Worm (Caenorhabditis elegans) whole organism, young adult: Measurements from ENCODE around the gene col-109.

Source experiments
- C17E4.6 ChIP-seq: fragments of 200-800 bp; sonication (Bioruptor generic); IDR thresholded peaks from 2 replicates; pipeline ENCODE4 v1.3.6; 2022; ENCODE audit warnings: missing genetic modification reagents, missing genetic modification characterization, missing compliant biosample characterization
- K11D2.4 ChIP-seq: fragments of 200-800 bp; sonication (Bioruptor generic); IDR thresholded peaks from 2 replicates; pipeline ENCODE4 v1.3.6; 2022; ENCODE audit warnings: missing genetic modification reagents, missing genetic modification characterization, missing compliant biosample characterization
- ceh-91 ChIP-seq: fragments of 200-800 bp; sonication (Bioruptor generic); IDR thresholded peaks from 2 replicates; pipeline ENCODE4 v1.3.6; 2022; ENCODE audit warnings: missing genetic modification reagents, missing genetic modification characterization, missing compliant biosample characterization
- him-1 ChIP-seq: sonication (generic microtip); optimal IDR thresholded peaks from 2 replicates; lab custom pipeline; 2016; ENCODE audit warnings: missing genotype, missing genetic modification reagents, missing genetic modification characterization, missing compliant biosample characterization
- lin-40 ChIP-seq: sonication (generic microtip); optimal IDR thresholded peaks from 2 replicates; lab custom pipeline; 2016; ENCODE audit warnings: missing genetic modification characterization, mild to moderate bottlenecking, missing compliant biosample characterization, missing genotype, missing genetic modification reagents
- lin-54 ChIP-seq: fragments of 200-800 bp; sonication (Bioruptor generic); optimal IDR thresholded peaks from 2 replicates; lab custom pipeline; 2018; ENCODE audit warnings: mild to moderate bottlenecking, missing genetic modification characterization, missing compliant biosample characterization

DNA sequence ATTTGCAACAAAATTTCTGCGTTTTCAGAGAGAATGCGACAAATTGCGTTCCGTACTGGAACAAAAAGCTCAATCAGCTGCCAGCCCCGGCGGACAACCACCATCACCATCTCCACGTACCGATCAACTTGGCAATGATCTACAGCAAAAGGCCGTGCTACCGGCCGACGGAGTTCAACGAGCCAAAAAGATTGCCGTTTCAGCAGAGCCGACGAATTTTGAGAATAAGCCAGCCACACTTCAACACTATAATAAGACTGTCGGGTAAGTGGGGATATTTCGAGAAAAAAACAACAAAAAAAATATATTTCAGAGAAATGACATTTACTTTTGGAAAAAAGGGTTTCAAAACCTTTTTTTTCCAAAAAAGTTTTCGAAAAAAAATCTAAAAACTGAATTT, 42.6 kb upstream of the col-109 start:
- TF ChIP-seq lin-40 (no peak), lin-54 (GFP tag; lab: Kevin White, UChicago) (no peak), him-1 (no peak), ceh-91 (no peak), C17E4.6 (GFP tag; lab: Robert Waterston, UW) (no peak), K11D2.4 (no peak)
